Worm (Caenorhabditis elegans): ENCODE data around the gene sdf-9.

DNA sequence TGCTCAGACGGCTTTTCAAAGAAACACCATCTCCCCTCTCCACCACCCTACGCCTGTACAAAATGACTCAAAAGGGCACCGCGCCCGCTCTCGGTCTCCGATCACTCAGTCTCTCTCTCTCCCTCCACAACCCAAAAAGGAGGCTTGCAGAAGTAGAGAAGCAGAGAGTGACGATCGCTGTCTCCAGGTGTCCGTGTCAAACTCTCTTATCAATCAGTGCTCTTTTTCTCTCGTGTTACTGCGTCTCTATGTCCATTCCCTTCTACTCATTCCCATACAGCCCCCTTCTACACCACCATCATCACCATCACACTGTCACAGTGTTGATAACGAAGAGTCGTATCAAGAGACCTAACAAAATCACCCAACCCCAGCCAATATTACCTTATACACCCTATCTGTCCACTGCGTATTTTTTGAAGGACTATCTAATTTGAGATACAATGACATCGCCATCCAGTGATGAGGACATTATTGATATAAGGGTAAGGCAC is 45.4 kb upstream of the sdf-9 start, which contains the start of gene pha-4:
- TF ChIP-seq unc-62 (GFP tag; optimal IDR thresholded peaks at IDR 0.05 in 1 of 2): no peak
- no peak for TF ChIP-seq unc-62 (tag; optimal IDR thresholded peaks at IDR 0.05)
- no peak for TF ChIP-seq aly-2 (tag; optimal IDR thresholded peaks at IDR 0.05)
- TF ChIP-seq hmg-1.1 (GFP tag; IDR thresholded peaks at IDR 0.05): no peak
- TF ChIP-seq fos-1 (tag; optimal IDR thresholded peaks at IDR 0.05): no peak
